Worm (Caenorhabditis elegans) whole organism, late embryonic: ENCODE results near the gene F59A6.10.
A peak's percentile ranks its signal among the peaks of the same experiment; 100 is the strongest.

Experiments used
- ceh-14 ChIP-seq: sonication (generic microtip); optimal IDR thresholded peaks from 2 replicates; lab custom pipeline; 2016; ENCODE audit warnings: missing genotype, missing genetic modification characterization, missing compliant biosample characterization
- ceh-24 ChIP-seq: sonication (generic microtip); optimal IDR thresholded peaks from 2 replicates; lab custom pipeline; 2016; ENCODE audit warnings: mild to moderate bottlenecking, missing genetic modification characterization, missing compliant biosample characterization
- elt-2 ChIP-seq: sonication (generic microtip); optimal IDR thresholded peaks from 2 replicates; lab custom pipeline; 2016; ENCODE audit warnings: missing genetic modification reagents, missing genetic modification characterization, missing compliant biosample characterization
- eyg-1 ChIP-seq: sonication (generic microtip); optimal IDR thresholded peaks from 2 replicates; lab custom pipeline; 2016; ENCODE audit warnings: missing genotype, missing genetic modification characterization, missing compliant biosample characterization
- hlh-13 ChIP-seq: fragments of 200-800 bp; sonication (Bioruptor generic); optimal IDR thresholded peaks from 2 replicates; lab custom pipeline; 2018; ENCODE audit warnings: mild to moderate bottlenecking, missing genetic modification characterization, missing compliant biosample characterization
- pag-3 ChIP-seq: sonication (generic microtip); optimal IDR thresholded peaks from 2 replicates; lab custom pipeline; 2016; ENCODE audit warnings: missing compliant biosample characterization, missing genetic modification characterization, borderline replicate concordance
- pha-4 ChIP-seq: fragments of 150-350 bp; optimal IDR thresholded peaks from 2 replicates; lab custom pipeline; 2018; ENCODE audit warnings: missing biosample characterization, missing genetic modification reagents, missing genetic modification characterization
- sox-4 ChIP-seq: sonication (generic microtip); optimal IDR thresholded peaks from 2 replicates; lab custom pipeline; 2017; ENCODE audit warnings: mild to moderate bottlenecking, missing genetic modification characterization, inconsistent platforms, missing compliant biosample characterization
- tbx-2 ChIP-seq: sonication (generic microtip); optimal IDR thresholded peaks from 2 replicates; lab custom pipeline; 2016; ENCODE audit warnings: missing genetic modification characterization, missing compliant biosample characterization
- tbx-7 ChIP-seq: sonication (generic microtip); optimal IDR thresholded peaks from 2 replicates; lab custom pipeline; 2016; ENCODE audit warnings: missing genotype, missing genetic modification characterization, missing compliant biosample characterization
- unc-55 ChIP-seq: sonication (generic microtip); optimal IDR thresholded peaks from 2 replicates; lab custom pipeline; 2017; ENCODE audit warnings: missing biosample characterization, missing genetic modification reagents, missing genetic modification characterization

DNA sequence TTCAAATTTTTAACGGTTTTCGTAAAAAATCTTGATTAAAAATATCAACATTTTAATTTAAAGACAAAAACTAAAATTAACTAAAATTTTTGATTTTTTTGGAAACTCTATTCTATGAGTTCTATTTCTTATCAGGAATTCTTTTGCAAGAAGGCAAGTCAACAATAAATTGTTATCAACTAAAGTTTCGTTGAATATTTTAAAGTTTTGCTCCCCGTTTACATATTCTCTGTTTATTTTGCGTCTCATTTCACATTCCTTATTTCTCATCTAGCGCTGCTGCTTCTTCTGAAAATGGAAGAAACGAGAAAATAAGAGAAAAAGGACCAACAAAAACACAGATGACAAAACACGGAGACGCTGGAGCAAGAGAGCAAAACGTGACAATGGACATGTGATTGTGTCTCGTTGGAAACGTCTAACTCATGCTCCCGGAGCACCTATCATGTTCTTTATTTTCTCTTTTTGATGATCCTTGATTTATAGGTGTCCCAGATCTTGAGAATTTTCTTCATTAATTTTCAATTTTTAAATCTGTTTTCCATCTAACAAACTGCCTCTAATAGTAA lies 16.8 kb downstream of the F59A6.10 start:
- TF ChIP-seq eyg-1 (tag; lab: Kevin White, UChicago), result no peak
- no peak for TF ChIP-seq tbx-7 (tag; lab: Kevin White, UChicago)
- no peak for TF ChIP-seq ceh-14 (tag; lab: Kevin White, UChicago)
- TF ChIP-seq pha-4 (tag; lab: Kevin White, UChicago), result no peak
- TF ChIP-seq tbx-2 (tag; lab: Kevin White, UChicago), result no peak
- peak; percentile 74 for TF ChIP-seq elt-2 (tag; lab: Kevin White, UChicago)
- TF ChIP-seq sox-4 (tag; lab: Kevin White, UChicago), result no peak
- TF ChIP-seq pag-3 (tag; lab: Kevin White, UChicago), result no peak
- TF ChIP-seq hlh-13 (GFP tag; lab: Kevin White, UChicago), result no peak
- no peak for TF ChIP-seq ceh-24 (tag; lab: Kevin White, UChicago)
- no peak for TF ChIP-seq unc-55 (GFP tag; lab: Kevin White, UChicago)
